Worm (Caenorhabditis elegans) whole organism, L2 larva: ENCODE results near the gene pie-1.

Source experiments
- C34F6.9 ChIP-seq: fragments of 150-350 bp; optimal IDR thresholded peaks from 2 replicates; lab custom pipeline; 2014; ENCODE audit warnings: missing biosample characterization, missing genetic modification characterization
- F13H6.1 ChIP-seq: sonication (generic microtip); optimal IDR thresholded peaks from 2 replicates; lab custom pipeline; 2016; ENCODE audit warnings: missing genetic modification characterization, missing compliant biosample characterization
- R02D3.7 ChIP-seq: fragments of 150-350 bp; optimal IDR thresholded peaks from 2 replicates; lab custom pipeline; 2014; ENCODE audit warnings: missing biosample characterization, missing genetic modification characterization
- Y55F3AM.14 ChIP-seq: fragments of 200-800 bp; sonication (Bioruptor generic); optimal IDR thresholded peaks from 2 replicates; lab custom pipeline; 2018; ENCODE audit warnings: mild to moderate bottlenecking, missing genetic modification characterization, missing compliant biosample characterization
- ZK546.5 ChIP-seq: sonication (generic microtip); optimal IDR thresholded peaks from 2 replicates; lab custom pipeline; 2017; ENCODE audit warnings: missing biosample characterization, missing genetic modification characterization
- alr-1 ChIP-seq: fragments of 150-350 bp; optimal IDR thresholded peaks from 2 replicates; lab custom pipeline; 2014; ENCODE audit warnings: missing biosample characterization, missing genetic modification characterization
- aly-2 ChIP-seq: fragments of 150-350 bp; optimal IDR thresholded peaks from 2 replicates; lab custom pipeline; 2014; ENCODE audit warnings: missing biosample characterization, missing genetic modification characterization
- ama-1 ChIP-seq: fragments of 150-350 bp; optimal IDR thresholded peaks from 2 replicates; lab custom pipeline; 2018; ENCODE audit warnings: inconsistent platforms
- blmp-1 ChIP-seq: sonication (generic microtip); optimal IDR thresholded peaks from 2 replicates; lab custom pipeline; 2017; ENCODE audit warnings: missing genetic modification characterization, mild to moderate bottlenecking, missing compliant biosample characterization, antibody characterized with exemption, moderate library complexity; ENCODE audit not compliant: insufficient read depth
- ceh-16 ChIP-seq: fragments of 150-350 bp; optimal IDR thresholded peaks from 2 replicates; lab custom pipeline; 2014; ENCODE audit warnings: missing biosample characterization, missing genetic modification characterization
- ceh-82 ChIP-seq: fragments of 150-350 bp; optimal IDR thresholded peaks from 2 replicates; lab custom pipeline; 2014; ENCODE audit warnings: missing biosample characterization, missing genetic modification characterization
- crh-2 ChIP-seq: sonication (generic microtip); optimal IDR thresholded peaks from 2 replicates; lab custom pipeline; 2017; ENCODE audit warnings: missing biosample characterization, missing genetic modification characterization
- dmd-4 ChIP-seq: sonication (generic microtip); optimal IDR thresholded peaks from 2 replicates; lab custom pipeline; 2017; ENCODE audit warnings: missing biosample characterization, missing genetic modification characterization
- egl-27 ChIP-seq: sonication (generic microtip); optimal IDR thresholded peaks from 3 replicates; lab custom pipeline; 2017; ENCODE audit warnings: missing biosample characterization, missing genetic modification reagents, missing genetic modification characterization
- elt-1 ChIP-seq: fragments of 150-350 bp; optimal IDR thresholded peaks from 2 replicates; lab custom pipeline; 2014; ENCODE audit warnings: missing biosample characterization, missing genetic modification characterization
- elt-3 ChIP-seq: sonication (generic microtip); optimal IDR thresholded peaks from 2 replicates; lab custom pipeline; 2017; ENCODE audit warnings: missing biosample characterization, missing genetic modification characterization
- fos-1 ChIP-seq: fragments of 150-350 bp; optimal IDR thresholded peaks from 2 replicates; lab custom pipeline; 2014; ENCODE audit warnings: missing biosample characterization, missing genetic modification characterization
- gmeb-1 ChIP-seq: fragments of 150-350 bp; optimal IDR thresholded peaks from 2 replicates; lab custom pipeline; 2014; ENCODE audit warnings: missing biosample characterization, missing genetic modification characterization
- lin-11 ChIP-seq: fragments of 150-350 bp; sonication (generic microtip); optimal IDR thresholded peaks from 2 replicates; lab custom pipeline; 2014; ENCODE audit warnings: missing biosample characterization, missing genetic modification characterization, inconsistent platforms, mixed read lengths
- lin-13 ChIP-seq: fragments of 150-350 bp; optimal IDR thresholded peaks from 2 replicates; lab custom pipeline; 2014; ENCODE audit warnings: missing biosample characterization, missing genetic modification reagents, missing genetic modification characterization
- lin-39 ChIP-seq: fragments of 150-350 bp; optimal IDR thresholded peaks from 2 replicates; lab custom pipeline; 2014; ENCODE audit warnings: missing biosample characterization, missing genetic modification reagents, missing genetic modification characterization
- lsy-2 ChIP-seq, 2 experiments: fragments of 150-350 bp in 1 of 2; sonication (generic microtip) in 1 of 2; optimal IDR thresholded peaks; 2 replicates each; lab custom pipeline; 2014 to 2017; ENCODE audit warnings: missing biosample characterization in 2 of 2, missing genetic modification characterization in 2 of 2
- mab-5 ChIP-seq: fragments of 150-350 bp; optimal IDR thresholded peaks from 2 replicates; lab custom pipeline; 2014; ENCODE audit warnings: missing biosample characterization, missing genetic modification characterization
- mbf-1 ChIP-seq: sonication (generic microtip); optimal IDR thresholded peaks from 2 replicates; lab custom pipeline; 2017; ENCODE audit warnings: missing biosample characterization, missing genetic modification characterization
- mdl-1 ChIP-seq, 2 experiments: fragments of 150-350 bp in 1 of 2; sonication (generic microtip) in 1 of 2; optimal IDR thresholded peaks; 2 replicates each; lab custom pipeline; 2017; ENCODE audit warnings: missing biosample characterization in 2 of 2, missing genetic modification characterization in 2 of 2
- nhr-10 ChIP-seq: sonication (generic microtip); optimal IDR thresholded peaks from 2 replicates; lab custom pipeline; 2017; ENCODE audit warnings: missing biosample characterization, missing genetic modification characterization
- nhr-11 ChIP-seq: fragments of 150-350 bp; optimal IDR thresholded peaks from 2 replicates; lab custom pipeline; 2014; ENCODE audit warnings: missing biosample characterization, missing genetic modification characterization
- nhr-12 ChIP-seq: fragments of 150-350 bp; optimal IDR thresholded peaks from 2 replicates; lab custom pipeline; 2014; ENCODE audit warnings: missing biosample characterization, missing genetic modification characterization
- nhr-129 ChIP-seq: fragments of 150-350 bp; optimal IDR thresholded peaks from 2 replicates; lab custom pipeline; 2014; ENCODE audit warnings: missing biosample characterization, missing genetic modification characterization
- nhr-21 ChIP-seq: fragments of 150-350 bp; optimal IDR thresholded peaks from 2 replicates; lab custom pipeline; 2014; ENCODE audit warnings: missing biosample characterization, missing genetic modification characterization
- nhr-23 ChIP-seq: fragments of 150-350 bp; optimal IDR thresholded peaks from 2 replicates; lab custom pipeline; 2014; ENCODE audit warnings: missing biosample characterization, missing genetic modification reagents, missing genetic modification characterization
- nhr-237 ChIP-seq: fragments of 150-350 bp; optimal IDR thresholded peaks from 2 replicates; lab custom pipeline; 2014; ENCODE audit warnings: missing biosample characterization, missing genetic modification characterization
- nhr-25 ChIP-seq: fragments of 150-350 bp; sonication (generic microtip); optimal IDR thresholded peaks from 3 replicates; lab custom pipeline; 2014; ENCODE audit warnings: missing biosample characterization, missing genetic modification characterization
- nhr-6 ChIP-seq: fragments of 150-350 bp; optimal IDR thresholded peaks from 2 replicates; lab custom pipeline; 2014; ENCODE audit warnings: missing biosample characterization, missing genetic modification characterization
- nhr-77 ChIP-seq: fragments of 150-350 bp; optimal IDR thresholded peaks from 2 replicates; lab custom pipeline; 2014; ENCODE audit warnings: missing biosample characterization, missing genetic modification characterization
- peb-1 ChIP-seq: fragments of 150-350 bp; optimal IDR thresholded peaks from 2 replicates; lab custom pipeline; 2014; ENCODE audit warnings: missing biosample characterization, missing genetic modification characterization
- sem-4 ChIP-seq: fragments of 150-350 bp; optimal IDR thresholded peaks from 2 replicates; lab custom pipeline; 2014; ENCODE audit warnings: missing biosample characterization, missing genetic modification reagents, missing genetic modification characterization
- skn-1 ChIP-seq: sonication (generic microtip); optimal IDR thresholded peaks from 2 replicates; lab custom pipeline; 2017; ENCODE audit warnings: missing biosample characterization, missing genetic modification characterization
- sma-3 ChIP-seq: sonication (generic microtip); optimal IDR thresholded peaks from 2 replicates; lab custom pipeline; 2016; ENCODE audit warnings: missing genetic modification reagents, missing genetic modification characterization, missing compliant biosample characterization
- sma-9 ChIP-seq, 2 experiments: fragments of 150-350 bp in 1 of 2; sonication (generic microtip) in 1 of 2; optimal IDR thresholded peaks; 2 replicates each; lab custom pipeline; 2014 to 2016; ENCODE audit warnings: missing genetic modification characterization in 2 of 2, mild to moderate bottlenecking in 1 of 2, missing biosample characterization in 1 of 2, missing compliant biosample characterization in 1 of 2, missing genetic modification reagents in 1 of 2, moderate library complexity in 1 of 2
- snpc-4 ChIP-seq: fragments of 150-350 bp; optimal IDR thresholded peaks from 2 replicates; lab custom pipeline; 2014; ENCODE audit warnings: missing biosample characterization, missing genetic modification characterization
- unc-39 ChIP-seq: fragments of 150-350 bp; optimal IDR thresholded peaks from 2 replicates; lab custom pipeline; 2014; ENCODE audit warnings: missing biosample characterization, missing genetic modification characterization
- unc-55 ChIP-seq: fragments of 150-350 bp; sonication (generic microtip); optimal IDR thresholded peaks from 3 replicates; lab custom pipeline; 2014; ENCODE audit warnings: missing biosample characterization, missing genetic modification reagents, missing genetic modification characterization
- unc-62 ChIP-seq: fragments of 150-350 bp; optimal IDR thresholded peaks from 2 replicates; lab custom pipeline; 2014; ENCODE audit warnings: missing biosample characterization, missing genetic modification reagents, missing genetic modification characterization
- zag-1 ChIP-seq: fragments of 150-350 bp; optimal IDR thresholded peaks from 2 replicates; lab custom pipeline; 2014; ENCODE audit warnings: missing biosample characterization, missing genetic modification characterization
- ztf-1 ChIP-seq: fragments of 200-800 bp; sonication (Bioruptor generic); conservative IDR thresholded peaks from 2 replicates; pipeline ENCODE4 v1.3.6; 2022; ENCODE audit warnings: missing genetic modification characterization, missing compliant biosample characterization
- ztf-11 ChIP-seq: sonication (generic microtip); optimal IDR thresholded peaks from 2 replicates; lab custom pipeline; 2017; ENCODE audit warnings: missing biosample characterization, missing genetic modification characterization
- ztf-4 ChIP-seq: fragments of 150-350 bp; optimal IDR thresholded peaks from 2 replicates; lab custom pipeline; 2014; ENCODE audit warnings: missing biosample characterization, missing genetic modification characterization

Gene pie-1

ce11 chrIII:12429579-12430084, 2.9 kb downstream of the pie-1 start, which contains the start of gene snr-6:
Gene snr-6, minus strand, starts transcription at chrIII:12429629.
- peak; percentile 1 for TF ChIP-seq nhr-6 (tag; lab: Kevin White, UChicago)
- TF ChIP-seq ztf-1 (GFP tag; lab: Robert Waterston, UW): no peak
- no peak for TF ChIP-seq ztf-11
- TF ChIP-seq nhr-12: no peak
- peak; percentile 93 for TF ChIP-seq unc-55 (GFP tag; lab: Kevin White, UChicago)
- TF ChIP-seq C34F6.9 (tag; lab: Kevin White, UChicago): peak; percentile 85
- TF ChIP-seq ceh-82 (tag; lab: Kevin White, UChicago): no peak
- TF ChIP-seq dmd-4 (tag; lab: Kevin White, UChicago): no peak
- peak; percentile 22 for TF ChIP-seq nhr-25 (tag; lab: Kevin White, UChicago)
- no peak for TF ChIP-seq unc-39 (tag; lab: Kevin White, UChicago)
- TF ChIP-seq fos-1 (tag; lab: Kevin White, UChicago): peak; percentile 14
- TF ChIP-seq R02D3.7: no peak
- TF ChIP-seq skn-1: no peak
- peak; percentile 49 for TF ChIP-seq sma-3 (GFP tag; lab: Kevin White, UChicago)
- peak; percentile 49 for TF ChIP-seq crh-2 (tag; lab: Kevin White, UChicago)
- no peak for TF ChIP-seq nhr-237 (tag; lab: Kevin White, UChicago)
- TF ChIP-seq elt-1 (tag; lab: Kevin White, UChicago): no peak
- peak; percentile 42 for TF ChIP-seq mab-5
- peak; percentile 27 for TF ChIP-seq nhr-21 (tag; lab: Kevin White, UChicago)
- TF ChIP-seq blmp-1 (tag; lab: Kevin White, UChicago): peak; percentile 20
- peak; percentile 53 for TF ChIP-seq sma-9 (GFP tag; optimal IDR thresholded peaks at IDR 0.05; lab: Kevin White, UChicago)
- no peak for TF ChIP-seq sma-9 (tag; optimal IDR thresholded peaks at IDR 0.05; lab: Kevin White, UChicago)
- TF ChIP-seq Y55F3AM.14 (GFP tag; lab: Kevin White, UChicago): no peak
- TF ChIP-seq snpc-4 (tag; lab: Kevin White, UChicago): peak; percentile 29
- TF ChIP-seq F13H6.1 (tag; lab: Kevin White, UChicago): peak; percentile 38
- TF ChIP-seq lin-13 (GFP tag; lab: Kevin White, UChicago): peak; percentile 79
- no peak for TF ChIP-seq elt-3 (tag; lab: Kevin White, UChicago)
- TF ChIP-seq mdl-1 (tag; optimal IDR thresholded peaks at IDR 0.05; lab: Kevin White, UChicago): no peak
- no peak for TF ChIP-seq lin-39 (tag; lab: Kevin White, UChicago)
- TF ChIP-seq ZK546.5 (tag; lab: Kevin White, UChicago): no peak
- no peak for TF ChIP-seq nhr-77 (tag; lab: Kevin White, UChicago)
- TF ChIP-seq nhr-10 (tag; lab: Kevin White, UChicago): no peak
- TF ChIP-seq mbf-1 (tag; lab: Kevin White, UChicago): no peak
- TF ChIP-seq lsy-2 (tag; optimal IDR thresholded peaks at IDR 0.05; lab: Kevin White, UChicago): peak; percentile 95 to 99
- TF ChIP-seq sem-4 (tag; lab: Kevin White, UChicago): peak; percentile 64
- TF ChIP-seq aly-2 (tag; lab: Kevin White, UChicago): no peak
- peak; percentile 96 for TF ChIP-seq gmeb-1 (tag; lab: Kevin White, UChicago)
- TF ChIP-seq nhr-11 (tag; lab: Kevin White, UChicago): no peak
- TF ChIP-seq alr-1 (tag; lab: Kevin White, UChicago): no peak
- no peak for TF ChIP-seq egl-27
- no peak for TF ChIP-seq ztf-4
- no peak for TF ChIP-seq nhr-23 (tag; lab: Kevin White, UChicago)
- peak; percentile 79 for TF ChIP-seq nhr-129
- TF ChIP-seq zag-1: peak; percentile 11
- peak; percentile 25 for TF ChIP-seq lin-11
- no peak for TF ChIP-seq ama-1 (lab: Kevin White, UChicago)
- no peak for TF ChIP-seq unc-62 (GFP tag; lab: Kevin White, UChicago)
- no peak for TF ChIP-seq peb-1
- TF ChIP-seq ceh-16 (tag; lab: Kevin White, UChicago): no peak
